Fruit fly (Drosophila melanogaster) whole organism, embryonic: ENCODE measurements around the gene CG32259.

ENCODE experiments used
- ATbp ChIP-seq: fragments of 200-800 bp; sonication (Bioruptor generic); optimal IDR thresholded peaks from 2 replicates; lab custom pipeline; 2017; ENCODE audit warnings: missing biosample characterization, mild to moderate bottlenecking, missing genetic modification characterization, missing genetic modification reagents
- Aef1 ChIP-seq: fragments of 200-800 bp; sonication (Bioruptor generic); IDR thresholded peaks from 3 replicates; pipeline ENCODE4 v1.3.6; 2022; ENCODE audit warnings: missing biosample characterization, missing genetic modification characterization
- CG10274 ChIP-seq: fragments of 200-800 bp; sonication (Bioruptor generic); optimal IDR thresholded peaks from 3 replicates; lab custom pipeline; 2017; ENCODE audit warnings: missing biosample characterization, mild to moderate bottlenecking, missing genetic modification characterization
- CG10654 ChIP-seq: fragments of 200-800 bp; sonication (Bioruptor generic); optimal IDR thresholded peaks from 2 replicates; lab custom pipeline; 2016; ENCODE audit warnings: missing biosample characterization, missing genetic modification characterization
- CG11085 ChIP-seq: fragments of 200-800 bp; sonication (Bioruptor generic); IDR thresholded peaks from 2 replicates; pipeline ENCODE4 v1.3.6; 2022; ENCODE audit warnings: missing biosample characterization, missing genetic modification characterization
- CG11560 ChIP-seq: fragments of 200-800 bp; sonication (Bioruptor generic); IDR thresholded peaks from 3 replicates; pipeline ENCODE4 v1.3.6; 2022; ENCODE audit warnings: missing biosample characterization, missing genetic modification characterization
- CG14441 ChIP-seq: fragments of 200-800 bp; sonication (Bioruptor generic); IDR thresholded peaks from 2 replicates; pipeline ENCODE4 v1.3.6; 2022; ENCODE audit warnings: missing biosample characterization, missing genetic modification characterization
- CG15011 ChIP-seq: fragments of 200-800 bp; sonication (Bioruptor generic); optimal IDR thresholded peaks from 3 replicates; lab custom pipeline; 2018; ENCODE audit warnings: missing biosample characterization, mild to moderate bottlenecking, missing genetic modification characterization
- CG15269 ChIP-seq: fragments of 200-800 bp; sonication (Bioruptor generic); optimal IDR thresholded peaks from 2 replicates; lab custom pipeline; 2018; ENCODE audit warnings: missing biosample characterization, mild to moderate bottlenecking, missing genetic modification characterization, moderate library complexity
- CG1529 ChIP-seq: fragments of 200-800 bp; sonication (Bioruptor generic); optimal IDR thresholded peaks from 3 replicates; lab custom pipeline; 2018; ENCODE audit warnings: missing biosample characterization, missing genetic modification characterization
- CG15514 ChIP-seq: fragments of 200-800 bp; sonication (Bioruptor generic); optimal IDR thresholded peaks from 3 replicates; lab custom pipeline; 2017; ENCODE audit warnings: missing biosample characterization, missing genetic modification characterization, mild to moderate bottlenecking, moderate library complexity, missing genetic modification reagents
- CG18476 ChIP-seq: fragments of 200-800 bp; sonication (Bioruptor generic); optimal IDR thresholded peaks from 2 replicates; lab custom pipeline; 2016; ENCODE audit warnings: missing biosample characterization, mild to moderate bottlenecking, missing genetic modification characterization
- CG2199 ChIP-seq: fragments of 200-800 bp; sonication (Bioruptor generic); IDR thresholded peaks from 3 replicates; pipeline ENCODE4 v1.3.6; 2022; ENCODE audit warnings: missing biosample characterization, missing genetic modification characterization
- CG6254 ChIP-seq: fragments of 200-800 bp; sonication (Bioruptor generic); optimal IDR thresholded peaks from 3 replicates; lab custom pipeline; 2017; ENCODE audit warnings: mild to moderate bottlenecking, missing biosample characterization, missing genetic modification reagents, missing genetic modification characterization
- CG6765 ChIP-seq: fragments of 200-800 bp; sonication (Bioruptor generic); optimal IDR thresholded peaks from 3 replicates; lab custom pipeline; 2017; ENCODE audit warnings: missing biosample characterization, mild to moderate bottlenecking, missing genetic modification characterization
- CG6791 ChIP-seq: fragments of 200-800 bp; sonication (Bioruptor generic); IDR thresholded peaks from 3 replicates; pipeline ENCODE4 v1.3.6; 2022; ENCODE audit warnings: missing biosample characterization, missing genetic modification characterization; ENCODE audit not compliant: partially characterized antibody
- CG7963 ChIP-seq: fragments of 200-800 bp; sonication (Bioruptor generic); IDR thresholded peaks from 3 replicates; pipeline ENCODE4 v1.3.6; 2022; ENCODE audit warnings: missing biosample characterization, missing genetic modification characterization; ENCODE audit not compliant: partially characterized antibody
- CG8924 ChIP-seq: fragments of 200-800 bp; optimal IDR thresholded peaks from 3 replicates; lab custom pipeline; 2019; ENCODE audit warnings: missing biosample characterization, mild to moderate bottlenecking, missing genetic modification characterization, moderate library complexity
- CG9817 ChIP-seq: fragments of 200-800 bp; sonication (Bioruptor generic); optimal IDR thresholded peaks from 2 replicates; lab custom pipeline; 2018; ENCODE audit warnings: missing biosample characterization, mild to moderate bottlenecking, missing genetic modification characterization, moderate library complexity
- CG9932 ChIP-seq: fragments of 200-800 bp; sonication (Bioruptor generic); IDR thresholded peaks from 2 replicates; pipeline ENCODE4 v1.3.6; 2022; ENCODE audit warnings: missing biosample characterization, missing genetic modification characterization
- ERR ChIP-seq: fragments of 200-800 bp; sonication (Bioruptor generic); optimal IDR thresholded peaks from 2 replicates; lab custom pipeline; 2016; ENCODE audit warnings: missing biosample characterization, missing genetic modification characterization
- Elba2 ChIP-seq: fragments of 200-800 bp; sonication (Bioruptor generic); optimal IDR thresholded peaks from 3 replicates; lab custom pipeline; 2016; ENCODE audit warnings: missing biosample characterization, missing genetic modification characterization
- HLH3B ChIP-seq: fragments of 200-800 bp; sonication (Bioruptor generic); IDR thresholded peaks from 2 replicates; pipeline ENCODE4 v1.3.6; 2022; ENCODE audit warnings: missing biosample characterization, missing genetic modification characterization
- HmgZ ChIP-seq: fragments of 200-800 bp; sonication (Bioruptor generic); optimal IDR thresholded peaks from 2 replicates; lab custom pipeline; 2018; ENCODE audit warnings: missing biosample characterization, mild to moderate bottlenecking, missing genetic modification characterization
- Hr3 ChIP-seq: fragments of 200-800 bp; sonication (Bioruptor generic); optimal IDR thresholded peaks from 3 replicates; lab custom pipeline; 2016; ENCODE audit warnings: missing biosample characterization, missing genetic modification characterization
- Hr39 ChIP-seq: fragments of >200 bp; optimal IDR thresholded peaks from 2 replicates; lab custom pipeline; 2017
- Hsf ChIP-seq: fragments of 200-800 bp; sonication (Bioruptor generic); optimal IDR thresholded peaks from 3 replicates; lab custom pipeline; 2016; ENCODE audit warnings: missing biosample characterization, missing genetic modification characterization
- Lhr ChIP-seq: fragments of 200-800 bp; sonication (Bioruptor generic); optimal IDR thresholded peaks from 3 replicates; lab custom pipeline; 2017; ENCODE audit warnings: mild to moderate bottlenecking, missing biosample characterization, missing genetic modification reagents, missing genetic modification characterization
- Max ChIP-seq: fragments of 200-800 bp; sonication (Bioruptor generic); optimal IDR thresholded peaks from 2 replicates; lab custom pipeline; 2016; ENCODE audit warnings: missing biosample characterization, mild to moderate bottlenecking, missing genetic modification characterization
- Meics ChIP-seq: fragments of 200-800 bp; sonication (Bioruptor generic); optimal IDR thresholded peaks from 2 replicates; lab custom pipeline; 2017; ENCODE audit warnings: missing biosample characterization, mild to moderate bottlenecking, missing genetic modification characterization
- NFAT ChIP-seq: fragments of 200-800 bp; sonication (Bioruptor generic); IDR thresholded peaks from 2 replicates; pipeline ENCODE4 v1.3.6; 2022; ENCODE audit warnings: missing biosample characterization, missing genetic modification characterization
- YL-1 ChIP-seq: fragments of 200-800 bp; sonication (Bioruptor generic); optimal IDR thresholded peaks from 3 replicates; lab custom pipeline; 2017; ENCODE audit warnings: missing biosample characterization, mild to moderate bottlenecking, missing genetic modification characterization
- chinmo ChIP-seq: fragments of 200-800 bp; sonication (Bioruptor generic); IDR thresholded peaks from 4 replicates; pipeline ENCODE4 v1.3.6; 2022; ENCODE audit warnings: missing biosample characterization, missing genetic modification characterization; ENCODE audit not compliant: partially characterized antibody
- ci ChIP-seq: fragments of 200-800 bp; sonication (Bioruptor generic); IDR thresholded peaks from 3 replicates; pipeline ENCODE4 v1.3.6; 2022; ENCODE audit warnings: missing biosample characterization, missing genetic modification characterization
- dpn ChIP-seq, 2 experiments: fragments of 200-800 bp; sonication (Bioruptor generic); optimal IDR thresholded peaks; 3 replicates each; lab custom pipeline; 2016; ENCODE audit warnings: missing biosample characterization in 2 of 2, missing genetic modification characterization in 2 of 2
- fd3F ChIP-seq: fragments of 200-800 bp; sonication (Bioruptor generic); optimal IDR thresholded peaks from 2 replicates; lab custom pipeline; 2018; ENCODE audit warnings: missing biosample characterization, mild to moderate bottlenecking, missing genetic modification characterization, moderate library complexity
- hbn ChIP-seq: fragments of 200-800 bp; sonication (Bioruptor generic); IDR thresholded peaks from 2 replicates; pipeline ENCODE4 v1.3.6; 2022; ENCODE audit warnings: missing biosample characterization, missing genetic modification characterization; ENCODE audit not compliant: partially characterized antibody
- insv ChIP-seq, 2 experiments: fragments of 200-800 bp; sonication (Bioruptor generic); optimal IDR thresholded peaks; 3 replicates each; lab custom pipeline; 2016 to 2018; ENCODE audit warnings: missing biosample characterization in 2 of 2, missing genetic modification characterization in 2 of 2
- lmd ChIP-seq: fragments of 200-800 bp; sonication (Bioruptor generic); IDR thresholded peaks from 2 replicates; pipeline ENCODE4 v1.3.6; 2022; ENCODE audit warnings: missing biosample characterization, missing genetic modification characterization
- mirr ChIP-seq: fragments of 200-800 bp; sonication (Bioruptor generic); optimal IDR thresholded peaks from 3 replicates; lab custom pipeline; 2018; ENCODE audit warnings: missing biosample characterization, mild to moderate bottlenecking, missing genetic modification characterization
- mld ChIP-seq: fragments of 200-800 bp; sonication (Bioruptor generic); IDR thresholded peaks from 3 replicates; pipeline ENCODE4 v1.3.6; 2022; ENCODE audit warnings: missing biosample characterization, missing genetic modification characterization; ENCODE audit not compliant: partially characterized antibody
- odd ChIP-seq: fragments of 200-800 bp; sonication (Bioruptor generic); optimal IDR thresholded peaks from 2 replicates; lab custom pipeline; 2017; ENCODE audit warnings: missing biosample characterization, mild to moderate bottlenecking, missing genetic modification characterization
- p53 ChIP-seq: fragments of 200-800 bp; sonication (Bioruptor generic); optimal IDR thresholded peaks from 2 replicates; lab custom pipeline; 2016; ENCODE audit warnings: missing biosample characterization, missing genetic modification characterization
- pum ChIP-seq: fragments of 200-800 bp; sonication (Bioruptor generic); optimal IDR thresholded peaks from 2 replicates; lab custom pipeline; 2016; ENCODE audit warnings: missing biosample characterization, missing genetic modification characterization
- schlank ChIP-seq: fragments of 200-800 bp; sonication (Bioruptor generic); optimal IDR thresholded peaks from 2 replicates; lab custom pipeline; 2018; ENCODE audit warnings: missing biosample characterization, mild to moderate bottlenecking, missing genetic modification characterization
- tap ChIP-seq: fragments of 200-800 bp; optimal IDR thresholded peaks from 3 replicates; lab custom pipeline; 2019; ENCODE audit warnings: missing biosample characterization, mild to moderate bottlenecking, missing genetic modification characterization, moderate library complexity
- trem ChIP-seq: fragments of 200-800 bp; optimal IDR thresholded peaks from 3 replicates; lab custom pipeline; 2019; ENCODE audit warnings: missing biosample characterization, mild to moderate bottlenecking, missing genetic modification characterization, moderate library complexity
- vfl ChIP-seq: fragments of 200-800 bp; sonication (Bioruptor generic); optimal IDR thresholded peaks from 2 replicates; lab custom pipeline; 2016; ENCODE audit warnings: missing biosample characterization, missing genetic modification characterization
- zf30C ChIP-seq: fragments of 200-800 bp; sonication (Bioruptor generic); optimal IDR thresholded peaks from 3 replicates; lab custom pipeline; 2018; ENCODE audit warnings: missing biosample characterization, mild to moderate bottlenecking, missing genetic modification characterization
- zfh2 ChIP-seq: fragments of 200-800 bp; sonication (Bioruptor generic); optimal IDR thresholded peaks from 2 replicates; lab custom pipeline; 2016; ENCODE audit warnings: missing biosample characterization, missing genetic modification characterization

CG32259 gene

DNA sequence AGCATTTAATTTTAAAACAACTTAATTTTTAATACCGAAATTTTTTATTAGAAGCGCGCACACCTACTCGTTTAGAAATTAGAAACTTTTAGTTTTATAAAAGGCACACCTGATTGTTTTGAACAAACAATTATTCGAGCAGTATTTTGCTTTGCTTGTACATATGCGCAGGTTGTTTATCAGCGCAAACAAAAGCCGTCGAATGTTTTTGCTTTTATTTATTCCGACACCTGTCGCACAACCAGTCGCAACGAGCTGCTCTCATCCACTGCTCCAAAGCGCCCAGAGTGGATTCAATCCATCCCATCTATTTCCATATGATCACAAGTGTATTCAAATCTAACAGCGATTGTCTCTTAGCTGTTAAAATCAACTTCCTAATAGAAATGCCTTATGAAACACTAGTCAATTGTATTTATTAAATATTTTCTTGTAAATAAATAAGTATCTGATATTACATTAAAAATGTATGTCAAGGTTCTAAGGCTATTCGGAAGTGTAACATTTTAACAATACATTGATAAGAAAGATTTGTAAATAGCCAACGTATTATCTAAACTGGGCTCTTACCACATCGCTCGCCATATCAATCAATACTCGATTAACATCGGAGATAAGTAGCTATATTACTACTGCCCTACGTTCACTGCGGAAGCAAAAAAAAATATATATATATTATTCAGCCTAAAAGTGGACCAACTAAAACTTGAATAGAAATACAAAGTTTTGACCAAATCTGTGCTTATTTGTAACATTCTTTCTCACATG, 43.2 kb upstream of the CG32259 start, which contains the start of gene CG11594 (continued):
- TF ChIP-seq Hr39 (lab: Kevin White, UChicago), result no peak
- no peak for TF ChIP-seq insv (GFP tag; optimal IDR thresholded peaks at IDR 0.05; lab: Kevin White, UChicago)
- TF ChIP-seq chinmo (GFP tag; lab: Robert Waterston, UW), result 0 out of 4 replicates have a peak, but pooled peaks have one; percentile 57
- TF ChIP-seq Aef1 (GFP tag; lab: Robert Waterston, UW), result no peak
- peak; percentile 48 for TF ChIP-seq CG15011 (GFP tag; lab: Kevin White, UChicago)
- TF ChIP-seq pum (GFP tag; lab: Kevin White, UChicago), result no peak
- TF ChIP-seq CG15514 (GFP tag; lab: Kevin White, UChicago), result peak; percentile 65
- no peak for TF ChIP-seq CG10274 (GFP tag; lab: Kevin White, UChicago)
- no peak for TF ChIP-seq mld (GFP tag; lab: Robert Waterston, UW)
- no peak for TF ChIP-seq CG6254
- TF ChIP-seq CG7963 (GFP tag; lab: Robert Waterston, UW), result no peak
- peak; percentile 50 for TF ChIP-seq Meics (GFP tag; lab: Kevin White, UChicago)
- TF ChIP-seq CG14441 (GFP tag; lab: Robert Waterston, UW), result peak; percentile 47; the same call in 1 of the 2 replicates
- no peak for TF ChIP-seq ERR
- no peak for TF ChIP-seq CG9932 (GFP tag; lab: Robert Waterston, UW)
- TF ChIP-seq tap (tag; lab: Kevin White, UChicago), result no peak
- peak; percentile 9; the same call in 1 of the 3 replicates for TF ChIP-seq ci (GFP tag; lab: Robert Waterston, UW)
- peak; percentile 2 for TF ChIP-seq Hsf (GFP tag; lab: Kevin White, UChicago)
- peak; percentile 44 for TF ChIP-seq schlank (tag; lab: Kevin White, UChicago)
- no peak for TF ChIP-seq CG2199 (GFP tag; lab: Robert Waterston, UW)
- TF ChIP-seq fd3F (GFP tag; lab: Kevin White, UChicago), result peak; percentile 39
- TF ChIP-seq zfh2 (GFP tag; lab: Kevin White, UChicago), result no peak
- TF ChIP-seq CG8924, result peak; percentile 8
- no peak for TF ChIP-seq vfl (GFP tag; lab: Kevin White, UChicago)
- TF ChIP-seq Hr3 (GFP tag; lab: Kevin White, UChicago), result no peak
- peak; percentile 48 for TF ChIP-seq CG9817 (tag; lab: Kevin White, UChicago)
- TF ChIP-seq zf30C (GFP tag; lab: Kevin White, UChicago), result no peak
- no peak for TF ChIP-seq CG6791
- TF ChIP-seq trem, result no peak
- no peak for TF ChIP-seq CG10654
- TF ChIP-seq Lhr (GFP tag; lab: Kevin White, UChicago), result no peak
- peak; percentile 39 for TF ChIP-seq CG6765
- no peak for TF ChIP-seq CG11085 (GFP tag; lab: Robert Waterston, UW)
- peak; percentile 21 for TF ChIP-seq HmgZ (tag; lab: Kevin White, UChicago)
- TF ChIP-seq odd (GFP tag; lab: Kevin White, UChicago), result no peak
- TF ChIP-seq CG1529, result no peak
- TF ChIP-seq lmd (GFP tag; lab: Robert Waterston, UW), result no peak
- peak; percentile 22 for TF ChIP-seq mirr
- TF ChIP-seq CG18476 (GFP tag; lab: Kevin White, UChicago), result no peak
- TF ChIP-seq CG15269 (tag; lab: Kevin White, UChicago), result peak; percentile 39
- TF ChIP-seq ATbp (GFP tag; lab: Kevin White, UChicago), result peak; percentile 41
- no peak for TF ChIP-seq p53 (GFP tag; lab: Kevin White, UChicago)
- TF ChIP-seq hbn (GFP tag; lab: Robert Waterston, UW), result no peak
- TF ChIP-seq YL-1 (GFP tag; lab: Kevin White, UChicago), result no peak
- no peak for TF ChIP-seq HLH3B (GFP tag; lab: Robert Waterston, UW)
- no peak for TF ChIP-seq CG11560
- no peak for TF ChIP-seq Elba2
- no peak for TF ChIP-seq Max (GFP tag; lab: Kevin White, UChicago)
- TF ChIP-seq NFAT, result peak; percentile 33; the same call in 1 of the 2 replicates
- TF ChIP-seq dpn (GFP tag; optimal IDR thresholded peaks at IDR 0.05; lab: Kevin White, UChicago), result peak in 1 of 2 experiments; percentile 51
